Fruit fly (Drosophila melanogaster) whole organism, wandering third instar larva: ENCODE measurements around the gene Cdc14.

ENCODE experiments used
- Hnf4 ChIP-seq: fragments of 200-800 bp; sonication (Bioruptor generic); optimal IDR thresholded peaks from 2 replicates; lab custom pipeline; 2016; ENCODE audit warnings: missing biosample characterization, mild to moderate bottlenecking, missing genetic modification characterization
- Hr78 ChIP-seq: fragments of >200 bp; optimal IDR thresholded peaks from 2 replicates; lab custom pipeline; 2017; ENCODE audit warnings: missing biosample characterization, missing genetic modification characterization
- Myc ChIP-seq: fragments of >200 bp; optimal IDR thresholded peaks from 2 replicates; lab custom pipeline; 2017
- OdsH ChIP-seq: fragments of 200-800 bp; sonication (Bioruptor generic); optimal IDR thresholded peaks from 2 replicates; lab custom pipeline; 2016; ENCODE audit warnings: missing biosample characterization, mild to moderate bottlenecking, missing genetic modification characterization
- Vsx2 ChIP-seq: fragments of 200-300, 225-300 bp; sonication (Bioruptor generic); optimal IDR thresholded peaks from 2 replicates; lab custom pipeline; 2018; ENCODE audit warnings: missing biosample characterization, missing genetic modification characterization; ENCODE audit not compliant: partially characterized antibody
- dmrt93B ChIP-seq: fragments of 200-800 bp; sonication (Bioruptor generic); optimal IDR thresholded peaks from 2 replicates; lab custom pipeline; 2018; ENCODE audit warnings: missing biosample characterization, mild to moderate bottlenecking, missing genetic modification characterization
- ey ChIP-seq: fragments of 200-800 bp; sonication (Bioruptor generic); optimal IDR thresholded peaks from 2 replicates; lab custom pipeline; 2016; ENCODE audit warnings: missing biosample characterization, missing genetic modification characterization
- h ChIP-seq: fragments of 200-800 bp; sonication (Bioruptor generic); optimal IDR thresholded peaks from 3 replicates; lab custom pipeline; 2016; ENCODE audit warnings: missing biosample characterization, mild to moderate bottlenecking, missing genetic modification characterization
- pan ChIP-seq: fragments of >200 bp; optimal IDR thresholded peaks from 2 replicates; lab custom pipeline; 2017
- sage ChIP-seq: fragments of 200-800 bp; sonication (Bioruptor generic); optimal IDR thresholded peaks from 2 replicates; lab custom pipeline; 2016; ENCODE audit warnings: missing biosample characterization, mild to moderate bottlenecking, missing genetic modification characterization
- sv ChIP-seq: fragments of 200-800 bp; sonication (Bioruptor generic); optimal IDR thresholded peaks from 3 replicates; lab custom pipeline; 2016; ENCODE audit warnings: missing biosample characterization, missing genetic modification characterization

- peak; percentile 81 for TF ChIP-seq h (GFP tag; lab: Kevin White, UChicago)
- peak; percentile 71 for TF ChIP-seq sv (GFP tag; lab: Kevin White, UChicago)
- peak; percentile 38 for TF ChIP-seq ey (GFP tag; lab: Kevin White, UChicago)
- TF ChIP-seq Hnf4, result peak; percentile 89
- peak; percentile 50 for TF ChIP-seq Myc
- TF ChIP-seq dmrt93B (GFP tag; lab: Kevin White, UChicago), result peak; percentile 83
- peak; percentile 71 for TF ChIP-seq sage (GFP tag; lab: Kevin White, UChicago)
- TF ChIP-seq OdsH (GFP tag; lab: Kevin White, UChicago), result peak; percentile 72
- TF ChIP-seq Hr78 (GFP tag; lab: Kevin White, UChicago), result no peak
- TF ChIP-seq Vsx2 (GFP tag; lab: Kevin White, UChicago), result no peak
- TF ChIP-seq pan (lab: Kevin White, UChicago), result no peak
Observed at dm6 chr2L:7827045-7828004, 16.8 kb upstream of the Cdc14 start, which contains the start of the genes Rack1 and mts.
